Worm (Caenorhabditis elegans) whole organism, L4/young adult: ENCODE results near the gene F26G1.10.

ENCODE experiments used
- W03F9.2 ChIP-seq: fragments of 150-350 bp; optimal IDR thresholded peaks from 2 replicates; lab custom pipeline; 2014; ENCODE audit warnings: missing biosample characterization, missing genetic modification characterization
- dao-5 ChIP-seq: sonication (generic microtip); optimal IDR thresholded peaks from 2 replicates; lab custom pipeline; 2016; ENCODE audit warnings: missing genotype, missing genetic modification characterization, moderate library complexity, missing compliant biosample characterization
- him-1 ChIP-seq: sonication (generic microtip); optimal IDR thresholded peaks from 2 replicates; lab custom pipeline; 2016; ENCODE audit warnings: missing genotype, missing genetic modification reagents, missing genetic modification characterization, missing compliant biosample characterization

ce11 chrII:4758462-4758861, 15.7 kb upstream of the F26G1.10 start, which contains the start of gene F26G1.3:
- no peak for TF ChIP-seq W03F9.2 (tag; lab: Kevin White, UChicago)
- no peak for TF ChIP-seq dao-5 (tag; lab: Kevin White, UChicago)
- no peak for TF ChIP-seq him-1 (tag; lab: Kevin White, UChicago)
